Worm (Caenorhabditis elegans) whole organism, L1 larva: Measurements from ENCODE around the gene npr-31.

ENCODE experiments used
- C04F5.9 ChIP-seq: sonication (generic microtip); optimal IDR thresholded peaks from 2 replicates; lab custom pipeline; 2016; ENCODE audit warnings: missing genetic modification characterization, missing compliant biosample characterization
- C16A3.4 ChIP-seq: fragments of 150-350 bp; optimal IDR thresholded peaks from 2 replicates; lab custom pipeline; 2014; ENCODE audit warnings: missing biosample characterization, missing genetic modification characterization
- C34B4.2 ChIP-seq: sonication (generic microtip); optimal IDR thresholded peaks from 2 replicates; lab custom pipeline; 2017; ENCODE audit warnings: mild to moderate bottlenecking, missing genetic modification characterization, missing compliant biosample characterization
- Y116A8C.19 ChIP-seq: sonication (generic microtip); optimal IDR thresholded peaks from 2 replicates; lab custom pipeline; 2016; ENCODE audit warnings: missing compliant biosample characterization, missing genetic modification characterization, borderline replicate concordance
- aha-1 ChIP-seq: fragments of 150-350 bp; optimal IDR thresholded peaks from 2 replicates; lab custom pipeline; 2014; ENCODE audit warnings: missing biosample characterization, missing genetic modification characterization
- aly-2 ChIP-seq: fragments of 150-350 bp; optimal IDR thresholded peaks from 2 replicates; lab custom pipeline; 2014; ENCODE audit warnings: missing biosample characterization, missing genetic modification characterization
- ama-1 ChIP-seq: fragments of 150-350 bp; optimal IDR thresholded peaks from 2 replicates; lab custom pipeline; 2014
- blmp-1 ChIP-seq: fragments of 150-350 bp; optimal IDR thresholded peaks from 2 replicates; lab custom pipeline; 2014; ENCODE audit warnings: missing biosample characterization, missing genetic modification characterization
- ces-1 ChIP-seq: fragments of 150-350 bp; optimal IDR thresholded peaks from 2 replicates; lab custom pipeline; 2014; ENCODE audit warnings: missing biosample characterization, missing genetic modification reagents, missing genetic modification characterization
- dpl-1 ChIP-seq, 3 experiments: fragments of 150-350 bp in 2 of 3; sonication (generic microtip) in 1 of 3; optimal IDR thresholded peaks; 2 replicates each; lab custom pipeline; 2014 to 2017; ENCODE audit warnings: missing biosample characterization in 3 of 3, missing genetic modification characterization in 3 of 3, missing genetic modification reagents in 3 of 3
- efl-1 ChIP-seq, 4 experiments: fragments of 150-350 bp; optimal IDR thresholded peaks in 3 of 4; peaks in 1 of 4; 1 replicate in 1 of 4; 2 replicates in 3 of 4; lab custom pipeline; 2014; ENCODE audit warnings: missing biosample characterization in 2 of 4, missing genetic modification characterization in 2 of 4, missing genetic modification reagents in 2 of 4
- egl-13 ChIP-seq: sonication (generic microtip); optimal IDR thresholded peaks from 2 replicates; lab custom pipeline; 2016; ENCODE audit warnings: missing genotype, missing genetic modification reagents, missing genetic modification characterization, missing compliant biosample characterization
- elt-2 ChIP-seq: sonication (generic microtip); optimal IDR thresholded peaks from 2 replicates; lab custom pipeline; 2016; ENCODE audit warnings: missing genetic modification characterization, mild to moderate bottlenecking, inconsistent platforms, missing compliant biosample characterization, missing genetic modification reagents
- ets-5 ChIP-seq: fragments of 200-800 bp; sonication (Bioruptor generic); IDR thresholded peaks from 2 replicates; pipeline ENCODE4 v1.3.6; 2022; ENCODE audit warnings: missing genetic modification characterization, missing compliant biosample characterization
- fkh-10 ChIP-seq: sonication (generic microtip); optimal IDR thresholded peaks from 2 replicates; lab custom pipeline; 2017; ENCODE audit warnings: missing biosample characterization, missing genetic modification reagents, missing genetic modification characterization
- fkh-4 ChIP-seq: sonication (generic microtip); optimal IDR thresholded peaks from 2 replicates; lab custom pipeline; 2016; ENCODE audit warnings: missing compliant biosample characterization, missing genetic modification characterization, borderline replicate concordance
- fos-1 ChIP-seq: fragments of 150-350 bp; optimal IDR thresholded peaks from 2 replicates; lab custom pipeline; 2014; ENCODE audit warnings: missing biosample characterization, missing genetic modification characterization
- hlh-17 ChIP-seq: fragments of 200-800 bp; sonication (Bioruptor generic); optimal IDR thresholded peaks from 2 replicates; lab custom pipeline; 2018; ENCODE audit warnings: missing genetic modification characterization, mild to moderate bottlenecking, missing compliant biosample characterization, moderate library complexity, borderline replicate concordance
- hpl-2 ChIP-seq: fragments of 150-350 bp; optimal IDR thresholded peaks from 2 replicates; lab custom pipeline; 2014; ENCODE audit warnings: missing biosample characterization, missing genetic modification reagents, missing genetic modification characterization
- irx-1 ChIP-seq: sonication (generic microtip); optimal IDR thresholded peaks from 2 replicates; lab custom pipeline; 2016; ENCODE audit warnings: missing genetic modification characterization, missing compliant biosample characterization
- isw-1 ChIP-seq: fragments of 200-800 bp; sonication (Bioruptor generic); IDR thresholded peaks from 2 replicates; pipeline ENCODE4 v1.3.6; 2022; ENCODE audit warnings: missing genetic modification characterization, missing compliant biosample characterization
- jun-1 ChIP-seq: fragments of 150-350 bp; optimal IDR thresholded peaks from 2 replicates; lab custom pipeline; 2014; ENCODE audit warnings: missing biosample characterization, missing genetic modification reagents, missing genetic modification characterization
- lin-14 ChIP-seq: fragments of 200-800 bp; sonication (Bioruptor generic); optimal IDR thresholded peaks from 2 replicates; lab custom pipeline; 2018; ENCODE audit warnings: mild to moderate bottlenecking, missing genetic modification characterization, moderate library complexity, missing compliant biosample characterization
- lin-15B ChIP-seq: fragments of 150-350 bp; sonication (generic microtip); optimal IDR thresholded peaks from 3 replicates; lab custom pipeline; 2014; ENCODE audit warnings: missing biosample characterization, missing genetic modification characterization
- lin-39 ChIP-seq: fragments of 150-350 bp; optimal IDR thresholded peaks from 2 replicates; lab custom pipeline; 2014; ENCODE audit warnings: missing biosample characterization, missing genetic modification reagents, missing genetic modification characterization
- lir-3 ChIP-seq: sonication (generic microtip); optimal IDR thresholded peaks from 2 replicates; lab custom pipeline; 2016; ENCODE audit warnings: mild to moderate bottlenecking, missing genetic modification characterization, moderate library complexity, missing compliant biosample characterization; ENCODE audit not compliant: poor library complexity
- mef-2 ChIP-seq: fragments of 150-350 bp; optimal IDR thresholded peaks from 2 replicates; lab custom pipeline; 2014; ENCODE audit warnings: missing biosample characterization, missing genetic modification characterization
- mep-1 ChIP-seq: fragments of 150-350 bp; optimal IDR thresholded peaks from 2 replicates; lab custom pipeline; 2014; ENCODE audit warnings: missing biosample characterization, missing genetic modification characterization
- nhr-12 ChIP-seq: sonication (generic microtip); optimal IDR thresholded peaks from 2 replicates; lab custom pipeline; 2017; ENCODE audit warnings: missing biosample characterization, missing genetic modification characterization
- nhr-19 ChIP-seq: fragments of 200-800 bp; sonication (Bioruptor generic); conservative IDR thresholded peaks from 2 replicates; pipeline ENCODE4 v1.3.6; 2022; ENCODE audit warnings: missing genetic modification characterization, missing compliant biosample characterization
- nhr-237 ChIP-seq: fragments of 150-350 bp; optimal IDR thresholded peaks from 2 replicates; lab custom pipeline; 2014; ENCODE audit warnings: missing biosample characterization, missing genetic modification characterization
- nhr-71 ChIP-seq: sonication (generic microtip); optimal IDR thresholded peaks from 2 replicates; lab custom pipeline; 2016; ENCODE audit warnings: mild to moderate bottlenecking, missing genetic modification characterization, moderate library complexity, missing compliant biosample characterization
- nhr-90 ChIP-seq: sonication (generic microtip); optimal IDR thresholded peaks from 2 replicates; lab custom pipeline; 2016; ENCODE audit warnings: mild to moderate bottlenecking, missing genetic modification characterization, missing compliant biosample characterization; ENCODE audit not compliant: poor library complexity
- pag-3 ChIP-seq: sonication (generic microtip); optimal IDR thresholded peaks from 2 replicates; lab custom pipeline; 2017; ENCODE audit warnings: missing genetic modification characterization, mild to moderate bottlenecking, missing compliant biosample characterization, antibody characterized with exemption, borderline replicate concordance; ENCODE audit not compliant: insufficient read depth
- pqm-1 ChIP-seq: sonication (generic microtip); optimal IDR thresholded peaks from 3 replicates; lab custom pipeline; 2017; ENCODE audit warnings: missing biosample characterization, missing genetic modification characterization
- rnt-1 ChIP-seq: sonication (generic microtip); optimal IDR thresholded peaks from 2 replicates; lab custom pipeline; 2016; ENCODE audit warnings: mild to moderate bottlenecking, missing genetic modification characterization, moderate library complexity, missing compliant biosample characterization
- skn-1 ChIP-seq: fragments of 150-350 bp; optimal IDR thresholded peaks from 2 replicates; lab custom pipeline; 2014; ENCODE audit warnings: missing biosample characterization, missing genetic modification characterization
- snpc-4 ChIP-seq: fragments of 150-350 bp; optimal IDR thresholded peaks from 2 replicates; lab custom pipeline; 2014; ENCODE audit warnings: missing biosample characterization, missing genetic modification characterization
- snu-23 ChIP-seq: sonication (generic microtip); optimal IDR thresholded peaks from 2 replicates; lab custom pipeline; 2016; ENCODE audit warnings: missing genetic modification characterization, missing compliant biosample characterization
- sox-4 ChIP-seq: sonication (generic microtip); optimal IDR thresholded peaks from 2 replicates; lab custom pipeline; 2016; ENCODE audit warnings: missing genetic modification characterization, missing compliant biosample characterization
- sptf-1 ChIP-seq: fragments of 150-350 bp; optimal IDR thresholded peaks from 2 replicates; lab custom pipeline; 2014; ENCODE audit warnings: missing biosample characterization, missing genetic modification characterization
- swsn-7 ChIP-seq: sonication (generic microtip); optimal IDR thresholded peaks from 2 replicates; lab custom pipeline; 2016; ENCODE audit warnings: missing genetic modification characterization, missing compliant biosample characterization
- tbx-2 ChIP-seq: sonication (generic microtip); optimal IDR thresholded peaks from 2 replicates; lab custom pipeline; 2016; ENCODE audit warnings: missing genetic modification characterization, missing compliant biosample characterization
- tlp-1 ChIP-seq: fragments of 150-350 bp; optimal IDR thresholded peaks from 2 replicates; lab custom pipeline; 2014; ENCODE audit warnings: missing biosample characterization, missing genetic modification characterization
- unc-86 ChIP-seq: sonication (generic microtip); optimal IDR thresholded peaks from 2 replicates; lab custom pipeline; 2016; ENCODE audit warnings: missing genetic modification characterization, missing compliant biosample characterization
- xbp-1 ChIP-seq: sonication (generic microtip); optimal IDR thresholded peaks from 2 replicates; lab custom pipeline; 2016; ENCODE audit warnings: missing genetic modification characterization, missing compliant biosample characterization
- zip-4 ChIP-seq: fragments of 200-800 bp; sonication (Bioruptor generic); optimal IDR thresholded peaks from 2 replicates; lab custom pipeline; 2018; ENCODE audit warnings: mild to moderate bottlenecking, missing genetic modification characterization, moderate library complexity, missing compliant biosample characterization
- ztf-11 ChIP-seq, 2 experiments: sonication (generic microtip); optimal IDR thresholded peaks; 2 replicates each; lab custom pipeline; 2016 to 2017; ENCODE audit warnings: missing genetic modification characterization in 2 of 2, missing biosample characterization in 1 of 2, missing compliant biosample characterization in 1 of 2

npr-31 gene

DNA sequence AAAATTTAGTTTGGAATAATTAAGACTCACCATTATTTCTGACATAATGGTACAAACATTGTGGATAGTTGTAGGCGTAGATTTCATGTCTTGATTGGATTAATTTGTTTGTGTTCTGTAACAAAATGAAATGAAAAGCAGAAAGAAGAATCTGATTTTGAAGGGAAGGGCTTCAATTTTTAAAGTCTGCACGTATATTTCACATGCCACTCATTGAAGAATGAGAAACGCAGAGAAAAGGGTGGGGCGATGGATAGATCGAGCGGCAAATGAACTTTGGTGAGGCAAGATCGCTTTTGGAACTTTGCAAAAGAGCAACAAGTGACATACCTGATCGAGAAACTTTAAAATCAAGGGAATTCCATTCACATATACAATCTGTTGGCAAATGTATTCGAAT is 42.1 kb upstream of the npr-31 start:
- TF ChIP-seq hlh-17 = no peak
- TF ChIP-seq efl-1 (optimal IDR thresholded peaks at IDR 0.05; lab: Kevin White, UChicago) = no peak
- TF ChIP-seq efl-1 (GFP tag; optimal IDR thresholded peaks at IDR 0.05 in 1 of 2; lab: Kevin White, UChicago) = no peak
- TF ChIP-seq C34B4.2 = no peak
- TF ChIP-seq tlp-1 (tag; lab: Kevin White, UChicago) = no peak
- TF ChIP-seq elt-2 (tag; lab: Kevin White, UChicago) = no peak
- TF ChIP-seq nhr-90 (tag; lab: Kevin White, UChicago) = no peak
- peak; percentile 21 for TF ChIP-seq nhr-71
- TF ChIP-seq blmp-1 (tag; lab: Kevin White, UChicago) = peak; percentile 17
- no peak for TF ChIP-seq ces-1 (GFP tag; lab: Kevin White, UChicago)
- TF ChIP-seq mep-1 = no peak
- TF ChIP-seq irx-1 (tag; lab: Kevin White, UChicago) = no peak
- TF ChIP-seq ets-5 = no peak
- no peak for TF ChIP-seq hpl-2 (GFP tag; lab: Kevin White, UChicago)
- no peak for TF ChIP-seq lir-3 (tag; lab: Kevin White, UChicago)
- no peak for TF ChIP-seq C16A3.4 (tag; lab: Kevin White, UChicago)
- peak; percentile 22 for TF ChIP-seq snu-23 (GFP tag; lab: Kevin White, UChicago)
- TF ChIP-seq snpc-4 (tag; lab: Kevin White, UChicago) = no peak
- TF ChIP-seq aly-2 (tag; lab: Kevin White, UChicago) = no peak
- TF ChIP-seq fkh-4 (tag; lab: Kevin White, UChicago) = no peak
- no peak for TF ChIP-seq rnt-1
- TF ChIP-seq ztf-11 (tag; optimal IDR thresholded peaks at IDR 0.05; lab: Kevin White, UChicago) = no peak

DNA sequence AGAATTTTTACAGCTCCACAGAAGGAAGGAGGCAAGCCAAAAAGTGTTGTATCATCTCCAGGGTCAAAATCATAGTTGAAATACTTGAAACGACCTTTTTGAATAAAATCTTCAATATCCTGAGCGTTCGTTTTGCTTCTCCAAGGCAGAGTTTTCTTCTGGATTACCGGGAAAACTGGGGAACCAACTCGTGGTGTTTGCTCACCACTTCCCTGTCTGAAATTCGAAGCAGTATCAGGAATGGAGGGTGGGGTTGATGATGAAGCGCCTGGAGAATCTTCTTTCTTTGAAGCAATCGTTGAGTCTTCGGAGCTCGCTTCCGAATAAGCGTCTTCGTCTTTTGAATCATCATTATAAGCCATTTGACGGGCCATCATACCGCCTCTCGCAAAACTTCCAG is 41.3 kb upstream of the npr-31 start:
- TF ChIP-seq mef-2 (tag; lab: Kevin White, UChicago) = no peak
- TF ChIP-seq swsn-7 (tag; lab: Kevin White, UChicago) = no peak
- no peak for TF ChIP-seq C16A3.4 (tag; lab: Kevin White, UChicago)
- TF ChIP-seq hpl-2 (GFP tag; lab: Kevin White, UChicago) = no peak
- TF ChIP-seq nhr-19 = no peak
- no peak for TF ChIP-seq nhr-237 (tag; lab: Kevin White, UChicago)
- TF ChIP-seq dpl-1 (GFP tag; optimal IDR thresholded peaks at IDR 0.05; lab: Kevin White, UChicago) = no peak
- TF ChIP-seq ama-1 (lab: Kevin White, UChicago) = no peak
- TF ChIP-seq xbp-1 (tag; lab: Kevin White, UChicago) = no peak
- TF ChIP-seq aly-2 (tag; lab: Kevin White, UChicago) = no peak
- no peak for TF ChIP-seq zip-4
- no peak for TF ChIP-seq sox-4

DNA sequence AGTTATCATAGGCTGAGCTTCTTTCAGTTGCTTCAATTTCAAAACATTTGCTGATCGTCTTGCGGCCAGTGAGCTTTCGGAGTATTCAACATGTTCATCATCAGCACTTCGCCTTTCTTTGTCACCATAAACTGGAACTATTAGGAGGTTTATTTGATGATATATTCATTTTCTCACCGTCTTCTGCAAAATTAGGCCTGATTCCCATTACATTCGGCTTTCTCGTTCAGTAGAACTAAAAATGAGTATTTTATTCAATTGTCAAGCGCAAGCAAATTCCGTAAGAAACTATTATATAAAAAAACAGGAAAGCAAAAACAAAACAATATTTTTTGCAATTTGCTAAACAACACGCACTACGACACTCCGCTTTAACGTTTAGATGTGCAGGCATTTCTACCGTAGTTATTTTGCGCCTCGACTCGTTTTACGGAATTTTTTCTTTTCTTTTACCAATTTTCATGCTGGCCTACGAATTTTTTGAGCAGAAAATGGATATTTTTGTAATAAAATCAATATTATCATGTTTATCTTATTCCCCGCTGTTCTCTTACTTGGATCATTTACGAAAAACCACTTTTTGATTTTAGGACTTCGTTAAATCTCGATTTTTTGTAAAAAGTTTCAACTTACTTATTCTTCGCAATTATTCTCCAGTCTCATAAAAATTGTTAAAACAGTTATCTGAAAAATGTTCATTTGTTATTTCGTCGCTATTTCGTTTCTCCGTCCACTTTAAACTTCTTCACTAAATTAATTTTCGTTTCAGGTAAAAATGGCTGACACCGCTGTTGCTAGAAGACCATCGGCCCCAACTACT is 39.4 kb upstream of the npr-31 start, which contains the start of the genes farl-11 and rpl-33:
Gene farl-11, minus strand, starts transcription at position 242 of the 820 bp plus-strand sequence.
Gene rpl-33, plus strand, starts transcription at position 770 of the 820 bp plus-strand sequence.
- TF ChIP-seq sptf-1 (tag; lab: Kevin White, UChicago) = no peak
- peak; percentile 84 for TF ChIP-seq blmp-1 (tag; lab: Kevin White, UChicago)
- no peak for TF ChIP-seq pag-3 (tag; lab: Kevin White, UChicago)
- peak; percentile 80 for TF ChIP-seq isw-1 (GFP tag; lab: Robert Waterston, UW)
- TF ChIP-seq aha-1 (tag; lab: Kevin White, UChicago) = no peak
- no peak for TF ChIP-seq nhr-12 (tag; lab: Kevin White, UChicago)
- peak; percentile 81 for TF ChIP-seq xbp-1 (tag; lab: Kevin White, UChicago)
- peak; percentile 93 for TF ChIP-seq skn-1 (tag; lab: Kevin White, UChicago)
- peak; percentile 58 for TF ChIP-seq C04F5.9 (tag; lab: Kevin White, UChicago)
- TF ChIP-seq mep-1 = peak; percentile 96
- no peak for TF ChIP-seq Y116A8C.19 (tag; lab: Kevin White, UChicago)
- peak; percentile 34 for TF ChIP-seq egl-13 (tag; lab: Kevin White, UChicago)
- peak; percentile 85 for TF ChIP-seq lin-14
- TF ChIP-seq fkh-10 (GFP tag; lab: Kevin White, UChicago) = peak; percentile 33
- TF ChIP-seq fkh-4 (tag; lab: Kevin White, UChicago) = no peak
- TF ChIP-seq lin-39 = peak; percentile 30
- peak; percentile 98 for TF ChIP-seq lin-15B (tag; lab: Kevin White, UChicago)
- peak; percentile 60 for TF ChIP-seq jun-1 (tag; lab: Kevin White, UChicago)
- TF ChIP-seq tbx-2 (tag; lab: Kevin White, UChicago) = peak; percentile 81
- peak; percentile 68 for TF ChIP-seq unc-86 (tag; lab: Kevin White, UChicago)
- TF ChIP-seq fos-1 = peak; percentile 89
- no peak for TF ChIP-seq ces-1 (GFP tag; lab: Kevin White, UChicago)
- peak; percentile 58 for TF ChIP-seq lir-3 (tag; lab: Kevin White, UChicago)
- no peak for TF ChIP-seq pqm-1 (tag; lab: Kevin White, UChicago)
